Worm (Caenorhabditis elegans) whole organism, L4/young adult: ENCODE data around the gene E02C12.9.
A peak's percentile ranks its signal among the peaks of the same experiment; 100 is the strongest.
"Not testable (repeated sequence)": the region's sequence is repeated elsewhere in the genome, so short reads cannot be mapped to it uniquely, and the experiment has no call there.

Source experiments
- W03F9.2 ChIP-seq: fragments of 150-350 bp; optimal IDR thresholded peaks from 2 replicates; lab custom pipeline; 2014; ENCODE audit warnings: missing biosample characterization, missing genetic modification characterization
- dao-5 ChIP-seq: sonication (generic microtip); optimal IDR thresholded peaks from 2 replicates; lab custom pipeline; 2016; ENCODE audit warnings: missing genotype, missing genetic modification characterization, moderate library complexity, missing compliant biosample characterization
- him-1 ChIP-seq: sonication (generic microtip); optimal IDR thresholded peaks from 2 replicates; lab custom pipeline; 2016; ENCODE audit warnings: missing genotype, missing genetic modification reagents, missing genetic modification characterization, missing compliant biosample characterization

Gene E02C12.9

DNA sequence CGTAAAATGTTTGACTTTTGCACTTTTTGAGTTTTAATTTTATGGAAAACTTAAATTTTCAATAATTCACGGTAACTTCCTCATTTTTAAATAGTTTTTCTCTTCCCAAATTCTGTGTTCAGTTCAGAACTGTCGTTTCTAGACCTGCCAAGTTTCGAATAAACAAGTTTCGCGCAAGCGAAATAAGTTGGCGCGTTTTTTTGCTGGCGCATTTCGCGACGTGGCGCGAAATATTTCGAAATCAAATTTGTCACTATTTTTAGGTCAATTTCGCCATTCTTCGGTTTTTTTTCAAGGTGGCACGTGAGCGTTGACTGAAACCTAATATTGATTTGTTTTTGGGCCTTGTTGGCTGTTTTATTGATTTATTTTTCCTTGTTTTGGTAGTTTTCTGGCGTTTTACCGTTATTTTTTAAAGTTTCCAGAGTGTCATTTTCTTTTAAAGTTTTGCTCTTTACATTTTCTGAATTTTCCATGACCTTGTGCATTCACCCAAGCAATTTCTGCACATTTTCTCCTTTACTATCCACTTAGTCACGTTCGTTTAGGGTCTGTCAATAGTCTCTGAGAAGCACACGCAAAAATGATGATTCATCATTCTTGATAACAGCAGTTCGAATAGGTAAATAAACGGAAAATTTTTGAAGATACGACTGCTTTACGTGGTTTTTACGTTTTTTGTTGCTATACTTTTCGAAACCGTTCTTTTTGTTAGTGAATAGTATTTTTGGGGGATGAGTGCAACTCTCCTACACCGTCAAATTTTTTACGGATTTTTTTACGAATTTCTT, 7.5 kb upstream of the E02C12.9 start:
- TF ChIP-seq him-1 (no peak), W03F9.2 (peak; percentile 54), dao-5 (tag; lab: Kevin White, UChicago) (no peak)

DNA sequence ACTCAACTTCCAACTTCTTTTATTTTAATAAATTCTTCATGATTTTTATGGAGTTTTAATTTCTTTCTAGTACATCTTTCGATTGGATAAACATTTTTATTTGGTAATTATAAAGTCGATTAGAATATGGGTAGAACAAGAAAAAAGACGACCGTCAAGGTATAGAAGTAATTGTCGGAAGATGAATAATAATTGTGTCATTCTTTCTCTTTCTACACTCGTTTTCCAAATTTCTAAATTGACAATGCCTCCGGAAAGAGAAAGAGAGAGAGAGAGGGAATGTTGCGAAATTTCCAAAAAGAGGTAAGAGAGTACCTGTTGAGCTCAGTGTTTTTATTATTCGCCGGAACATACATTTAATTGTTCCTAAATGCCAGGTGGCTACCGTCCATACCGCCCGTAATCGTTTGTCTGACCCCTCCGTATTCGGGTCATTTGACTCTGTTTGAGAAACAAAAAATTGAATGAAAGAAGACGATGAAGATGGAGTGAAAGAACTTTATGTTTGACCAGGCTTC, 6.6 kb upstream of the E02C12.9 start, which contains the start of gene E02C12.12:
E02C12.12 (minus strand) TSS at position 468 of the 518 bp plus-strand sequence.
- TF ChIP-seq W03F9.2 (no peak), him-1 (no peak), dao-5 (tag; lab: Kevin White, UChicago) (no peak)

DNA sequence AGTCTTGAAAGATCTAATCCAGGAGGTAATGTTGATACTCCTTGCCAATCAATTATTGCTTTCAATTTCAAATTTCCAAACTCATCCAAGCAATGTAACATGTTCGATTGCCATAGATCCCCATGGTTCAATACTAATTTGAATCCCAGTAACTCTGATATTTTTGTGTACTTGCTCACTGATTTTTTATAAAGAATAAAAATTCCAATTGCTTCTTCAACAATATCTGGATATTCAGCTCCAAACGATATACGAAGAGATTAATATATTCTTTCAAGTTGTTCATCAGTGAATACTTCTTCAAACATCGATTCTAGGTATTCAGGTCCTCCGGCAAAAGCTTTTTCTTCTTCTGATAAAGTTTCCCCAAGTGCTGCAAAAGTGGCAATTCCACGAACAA, 4.5 kb upstream of the E02C12.9 start, which contains the start of gene E02C12.11:
E02C12.11 (minus strand) TSS at position 101 of the 400 bp plus-strand sequence.
- not testable (repeated sequence) for TF ChIP-seq W03F9.2; him-1; dao-5 (tag; lab: Kevin White, UChicago)

DNA sequence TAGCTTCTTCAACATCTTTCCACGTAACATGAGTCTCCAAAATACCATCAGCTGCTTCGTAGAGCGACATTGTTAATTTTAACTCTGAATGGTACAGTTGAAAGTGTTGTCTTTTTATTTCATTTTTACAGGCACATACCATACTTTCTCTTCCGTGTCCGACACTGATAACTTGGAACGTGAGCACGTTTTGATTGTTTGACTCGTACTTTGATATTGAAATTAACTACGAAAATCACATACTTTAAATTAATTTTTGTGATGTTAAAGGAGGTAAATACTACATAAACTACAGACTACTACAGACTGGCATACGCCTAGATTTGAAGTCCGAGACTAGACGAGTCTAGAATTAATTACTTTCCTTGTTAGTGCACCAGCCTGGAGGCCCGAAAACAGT, 3.1 kb upstream of the E02C12.9 start, which contains the start of gene E02C12.10:
E02C12.10 (minus strand) TSS at position 75 of the 400 bp plus-strand sequence.
- TF ChIP-seq W03F9.2 (no peak), him-1 (no peak), dao-5 (tag; lab: Kevin White, UChicago) (no peak)

DNA sequence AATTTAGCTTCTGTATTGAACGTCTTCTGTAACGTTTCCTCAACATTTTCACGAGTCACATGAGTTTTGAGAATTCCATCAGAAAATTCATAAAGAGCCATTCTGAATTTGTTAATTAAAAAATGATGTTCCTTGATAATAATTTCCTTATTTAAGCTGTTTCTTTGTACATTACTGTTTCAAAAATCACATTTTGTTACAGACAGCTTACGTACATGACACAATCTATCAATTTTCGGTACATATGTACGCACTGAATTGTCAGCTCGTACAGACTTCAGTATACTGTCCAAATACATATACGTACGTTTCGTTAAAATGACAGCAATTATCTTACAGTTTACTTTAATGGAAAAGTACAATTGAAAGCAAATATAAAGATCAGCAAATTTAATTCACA, 1.1 kb upstream of the E02C12.9 start, which contains the start of gene E02C12.19:
E02C12.19 (minus strand) TSS at position 101 of the 400 bp plus-strand sequence.
- TF ChIP-seq him-1 (no peak), dao-5 (tag; lab: Kevin White, UChicago) (no peak), W03F9.2 (no peak)

DNA sequence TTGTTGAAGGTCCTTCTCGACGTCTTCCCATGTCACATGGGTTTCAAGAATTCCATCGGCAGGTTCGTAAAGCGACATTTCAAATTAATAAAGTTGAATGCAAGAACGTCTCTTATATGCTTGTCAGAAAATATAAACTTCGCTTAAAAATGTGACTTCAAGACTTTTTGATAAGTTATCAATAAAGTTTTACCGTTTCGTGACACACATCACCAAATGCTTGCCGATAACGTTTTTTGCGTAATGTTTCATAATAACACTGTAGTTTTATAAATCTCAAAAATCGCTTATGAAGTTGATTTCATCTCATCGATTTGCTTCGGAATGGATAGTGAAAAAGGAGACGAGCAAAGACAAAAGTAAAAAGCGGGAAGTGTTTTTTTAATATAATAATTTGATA, 1.8 kb downstream of the E02C12.9 start, which contains the start of gene E02C12.8:
E02C12.8 (minus strand) TSS at position 141 of the 400 bp plus-strand sequence.
- TF ChIP-seq dao-5 (tag; lab: Kevin White, UChicago) (no peak), him-1 (no peak), W03F9.2 (no peak)

DNA sequence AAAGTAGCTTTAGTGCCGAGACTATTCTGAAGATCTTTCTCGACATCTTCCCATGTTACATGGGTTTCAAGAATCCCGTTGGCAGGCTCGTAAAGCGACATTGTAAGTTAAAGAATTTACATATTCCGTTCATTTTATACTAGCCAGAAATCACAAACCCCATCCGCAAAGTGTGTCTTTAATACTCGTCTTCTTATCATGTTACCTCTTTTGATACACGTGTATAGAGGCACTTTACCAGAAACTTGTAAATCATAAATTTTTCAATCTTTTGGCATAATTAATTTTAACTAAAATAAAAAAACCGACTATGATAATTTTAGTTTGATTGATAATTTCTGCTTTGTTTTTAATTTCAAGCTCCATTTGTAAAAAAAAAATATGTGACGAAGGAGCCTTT, 4.3 kb downstream of the E02C12.9 start, which contains the start of gene E02C12.6:
E02C12.6 (minus strand) TSS at position 101 of the 400 bp plus-strand sequence.
- no peak for TF ChIP-seq dao-5 (tag; lab: Kevin White, UChicago)
- no peak for TF ChIP-seq him-1
- TF ChIP-seq W03F9.2, result no peak

DNA sequence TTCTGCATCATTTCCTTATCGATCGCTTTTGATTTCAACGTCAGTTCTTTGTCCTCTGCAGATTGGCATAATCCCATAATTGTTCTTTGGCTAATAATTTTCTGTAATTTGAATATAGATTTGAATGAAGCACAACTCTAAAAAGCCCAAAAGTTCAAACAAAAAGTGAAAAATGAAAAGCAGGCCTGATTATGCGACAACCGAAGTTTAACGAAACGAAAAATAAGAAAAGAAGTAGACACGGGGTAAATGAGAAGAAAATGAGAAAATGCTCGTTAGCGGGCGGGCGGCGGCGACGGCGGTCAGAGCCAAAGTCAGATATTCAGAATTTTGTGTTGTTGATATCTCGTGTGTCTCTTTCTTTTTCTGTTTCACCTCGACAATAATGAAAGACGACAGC, 15.6 kb downstream of the E02C12.9 start, which contains the start of gene gpa-3:
gpa-3 (minus strand) TSS at position 101 of the 400 bp plus-strand sequence.
- TF ChIP-seq W03F9.2, result no peak
- no peak for TF ChIP-seq him-1
- TF ChIP-seq dao-5 (tag; lab: Kevin White, UChicago), result no peak

DNA sequence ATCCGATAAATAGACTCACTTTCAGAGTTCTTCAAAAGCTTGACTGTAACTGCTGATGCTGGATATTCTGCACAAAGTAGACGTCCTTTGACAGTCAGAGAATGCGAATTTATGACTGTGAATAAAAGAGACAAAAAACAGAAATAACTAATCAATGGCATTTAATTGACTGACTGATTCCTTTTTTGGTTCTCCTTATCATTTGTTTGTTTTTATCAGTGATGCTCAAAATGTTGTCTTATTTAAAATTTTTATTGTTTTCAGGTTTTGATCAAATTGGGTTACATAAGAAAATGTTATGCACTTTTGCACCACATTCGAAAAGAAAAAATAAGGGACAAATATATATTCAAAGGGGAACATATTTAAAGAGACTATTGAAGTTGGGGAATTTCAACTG, 18.9 kb downstream of the E02C12.9 start, which contains the start of gene ttr-49:
ttr-49 (minus strand) TSS at position 171 of the 400 bp plus-strand sequence.
- TF ChIP-seq dao-5 (tag; lab: Kevin White, UChicago), result no peak
- TF ChIP-seq him-1, result no peak
- no peak for TF ChIP-seq W03F9.2

DNA sequence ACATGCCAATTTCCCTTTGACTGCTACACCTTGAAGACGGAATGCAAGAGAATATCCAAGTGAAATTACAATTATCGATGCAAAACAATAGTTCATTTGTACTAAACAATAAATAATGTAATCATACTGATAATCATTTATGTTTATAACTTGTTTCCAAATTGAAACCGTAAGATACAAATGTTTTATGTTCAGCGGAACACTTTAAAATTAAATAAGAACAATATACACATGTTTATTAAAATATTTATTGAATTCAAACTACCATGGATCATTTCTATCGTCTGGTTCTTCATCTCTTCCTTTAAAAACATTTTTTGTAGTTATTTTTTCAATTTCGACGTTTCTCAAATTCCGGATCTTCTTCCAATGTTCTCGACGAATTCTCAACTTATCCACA, 19.9 kb downstream of the E02C12.9 start, which contains the start of gene ttr-40:
ttr-40 (minus strand) TSS at position 101 of the 400 bp plus-strand sequence.
- TF ChIP-seq W03F9.2 (no peak), dao-5 (tag; lab: Kevin White, UChicago) (no peak), him-1 (no peak)

DNA sequence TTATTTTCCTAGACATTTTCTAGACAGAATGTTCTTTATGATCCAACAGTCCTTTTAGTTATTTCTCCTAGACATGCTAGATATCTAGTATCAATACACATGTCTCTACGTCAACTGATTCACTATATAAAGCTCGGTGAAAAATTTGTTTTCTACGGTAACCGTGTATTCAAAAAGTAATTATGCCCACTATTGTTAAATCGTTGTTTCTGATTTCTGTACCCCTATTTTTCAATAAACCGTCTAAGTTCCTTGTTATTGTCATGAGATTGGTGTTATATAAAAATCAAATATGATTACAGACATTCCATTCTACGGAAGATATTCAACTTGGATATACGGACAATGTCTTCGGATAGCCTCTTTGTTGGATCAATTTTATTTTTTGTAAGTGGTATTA, 22.3 kb downstream of the E02C12.9 start, which contains the start of gene srx-46:
srx-46 (plus strand) TSS at position 301 of the 400 bp plus-strand sequence.
- TF ChIP-seq dao-5 (tag; lab: Kevin White, UChicago) (no peak), W03F9.2 (no peak), him-1 (no peak)

DNA sequence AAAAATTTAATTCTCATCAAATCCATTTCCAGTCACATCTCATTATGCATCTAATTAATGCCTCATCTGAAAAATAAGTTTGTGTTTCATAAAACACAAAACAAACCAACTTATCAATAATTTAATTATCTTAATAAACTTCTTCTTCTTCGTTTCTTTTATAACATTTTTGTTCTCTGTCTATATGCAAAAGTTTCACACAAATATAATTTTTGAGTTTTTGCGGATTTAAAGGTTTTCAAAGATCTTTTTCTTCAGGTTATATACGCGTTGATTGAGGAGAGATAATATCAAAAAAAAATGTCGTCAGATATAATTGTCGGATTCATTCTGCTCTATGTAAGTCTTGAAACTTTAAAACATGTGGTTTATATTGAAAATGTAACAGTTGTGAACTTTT, 25.6 kb downstream of the E02C12.9 start, which contains the start of gene srx-47:
srx-47 (plus strand) TSS at position 301 of the 400 bp plus-strand sequence.
- TF ChIP-seq dao-5 (tag; lab: Kevin White, UChicago), result no peak
- no peak for TF ChIP-seq him-1
- TF ChIP-seq W03F9.2, result no peak

DNA sequence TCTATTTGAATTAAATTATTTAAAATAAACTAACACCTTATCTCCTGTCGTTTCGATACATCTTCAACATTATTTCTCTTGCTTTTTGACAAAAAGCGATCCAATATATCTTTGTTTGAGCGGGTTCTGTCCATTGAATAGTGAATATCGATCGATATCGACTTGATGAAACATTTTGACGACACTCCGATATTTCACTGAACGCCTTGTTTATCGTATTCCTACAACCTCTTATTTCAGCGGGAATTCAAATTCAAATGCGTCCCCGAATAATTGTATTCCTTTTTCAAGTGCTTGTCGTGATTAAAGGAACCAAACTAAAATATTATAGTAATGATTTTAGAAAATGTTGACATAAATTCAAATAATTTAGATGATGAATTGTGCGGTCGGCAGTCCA, 28.5 kb downstream of the E02C12.9 start, which contains the start of the genes K07B1.7 and try-5:
K07B1.7 (minus strand) TSS at position 159 of the 400 bp plus-strand sequence.
try-5 (plus strand) TSS at position 241 of the 400 bp plus-strand sequence.
- TF ChIP-seq dao-5 (tag; lab: Kevin White, UChicago) (no peak), W03F9.2 (no peak), him-1 (no peak)
